Worm (Caenorhabditis elegans): ENCODE measurements around the gene cor-1.

cor-1 gene

ce11 chrIII:10209703-10210102 is 39.2 kb upstream of the cor-1 start, which contains the start of gene T20G5.9:
Gene T20G5.9, plus strand, starts transcription at chrIII:10209840.
- TF ChIP-seq ceh-83 (GFP tag; optimal IDR thresholded peaks at IDR 0.05): no peak
- TF ChIP-seq sptf-1 (tag; optimal IDR thresholded peaks at IDR 0.05): no peak
- TF ChIP-seq ztf-11 (tag; optimal IDR thresholded peaks at IDR 0.05): no peak
- TF ChIP-seq nhr-2 (tag; optimal IDR thresholded peaks at IDR 0.05): no peak
- TF ChIP-seq pha-4 (tag; optimal IDR thresholded peaks at IDR 0.05): no peak
- no peak for TF ChIP-seq nhr-76 (tag; optimal IDR thresholded peaks at IDR 0.05)
- no peak for TF ChIP-seq sem-2 (GFP tag; optimal IDR thresholded peaks at IDR 0.05)
- TF ChIP-seq flh-1 (GFP tag; optimal IDR thresholded peaks at IDR 0.05): no peak
- TF ChIP-seq nhr-237 (tag; optimal IDR thresholded peaks at IDR 0.05): no peak
- TF ChIP-seq hlh-1 (tag; optimal IDR thresholded peaks at IDR 0.05): no peak
- no peak for TF ChIP-seq blmp-1 (tag; optimal IDR thresholded peaks at IDR 0.05)
- TF ChIP-seq cnd-1 (tag; optimal IDR thresholded peaks at IDR 0.05): no peak
- TF ChIP-seq zip-8 (tag; optimal IDR thresholded peaks at IDR 0.05): no peak
- no peak for TF ChIP-seq lin-32 (GFP tag; optimal IDR thresholded peaks at IDR 0.05)
- TF ChIP-seq snpc-4 (tag; optimal IDR thresholded peaks at IDR 0.05): no peak

DNA sequence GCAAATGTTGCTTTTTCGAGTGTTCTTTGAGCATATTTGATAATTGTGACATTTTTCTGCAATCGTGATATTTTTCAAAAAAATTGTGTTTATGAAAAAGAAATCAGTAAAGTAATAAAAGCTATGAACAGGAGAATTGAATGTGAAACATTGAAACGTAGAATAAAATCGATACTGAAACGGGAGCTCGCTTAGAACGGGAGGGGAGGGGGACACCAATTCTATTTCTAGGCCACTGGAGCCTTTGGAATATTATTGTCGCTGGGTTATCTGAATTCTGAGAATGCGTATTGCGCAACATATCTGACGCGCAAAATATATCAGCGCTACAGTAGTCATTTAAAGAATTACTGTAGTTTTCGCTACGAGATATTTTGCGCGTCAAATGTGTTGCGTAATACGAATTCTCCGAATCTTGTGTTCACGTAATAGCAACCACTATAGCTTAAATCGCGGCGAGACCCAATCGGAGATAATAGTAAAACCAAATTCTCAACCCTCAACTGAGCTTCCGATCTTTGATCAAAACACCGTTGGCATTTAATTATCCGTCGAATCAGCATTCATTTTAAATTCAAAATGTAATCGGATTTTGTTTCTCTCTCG is 36.9 kb upstream of the cor-1 start, which contains the start of the genes blos-1 and best-18:
Gene blos-1 (minus strand): TSS at position 58 of the 606 bp plus-strand sequence.
Gene best-18 (plus strand): TSS at position 508 of the 606 bp plus-strand sequence.
- TF ChIP-seq lin-13 (tag; optimal IDR thresholded peaks at IDR 0.05): no peak
- peak; percentile 9 for TF ChIP-seq ces-1 (GFP tag; optimal IDR thresholded peaks at IDR 0.05)
- no peak for TF ChIP-seq pha-4 (tag; optimal IDR thresholded peaks at IDR 0.05)
- TF ChIP-seq zip-8 (tag; optimal IDR thresholded peaks at IDR 0.05): peak; percentile 98
- TF ChIP-seq lsy-2 (tag; optimal IDR thresholded peaks at IDR 0.05): peak; percentile 2

ce11 chrIII:10214540-10214979 is 34.4 kb upstream of the cor-1 start:
- TF ChIP-seq unc-62 (GFP tag; optimal IDR thresholded peaks at IDR 0.05) (no peak), ham-2 (GFP tag; optimal IDR thresholded peaks at IDR 0.05) (no peak), sem-2 (GFP tag; optimal IDR thresholded peaks at IDR 0.05) (no peak), ceh-39 (tag; optimal IDR thresholded peaks at IDR 0.05) (no peak), nhr-76 (tag; optimal IDR thresholded peaks at IDR 0.05) (no peak), nhr-12 (tag; optimal IDR thresholded peaks at IDR 0.05) (no peak), zip-8 (tag; optimal IDR thresholded peaks at IDR 0.05) (no peak), bed-3 (GFP tag; optimal IDR thresholded peaks at IDR 0.05) (no peak), lin-13 (tag; optimal IDR thresholded peaks at IDR 0.05) (no peak)

DNA sequence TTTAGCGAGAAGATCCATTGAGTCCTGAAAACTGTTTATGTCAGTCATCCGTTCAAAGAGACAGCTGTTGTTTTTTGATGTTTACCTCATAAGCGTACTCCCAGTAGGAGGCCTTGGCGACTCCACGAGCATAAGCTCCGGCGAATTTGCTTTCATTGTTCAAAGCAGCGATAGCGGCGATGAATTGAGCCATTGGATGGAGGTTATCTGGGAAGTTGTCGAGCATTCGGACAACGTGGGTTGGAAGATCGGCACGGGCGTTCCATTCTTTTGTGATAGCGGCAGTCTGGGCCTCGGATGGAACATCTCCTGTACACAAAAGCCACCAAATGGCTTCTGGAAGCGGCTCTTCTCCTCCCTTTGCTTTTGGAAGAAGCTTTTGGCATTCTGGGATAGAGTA is 33.0 kb upstream of the cor-1 start:
- no peak for TF ChIP-seq tbx-8 (GFP tag; optimal IDR thresholded peaks at IDR 0.05)
- no peak for TF ChIP-seq unc-120 (tag; optimal IDR thresholded peaks at IDR 0.05; ENCODE audit: poor library complexity, severe bottlenecking)
- TF ChIP-seq drap-1 (GFP tag; optimal IDR thresholded peaks at IDR 0.05): no peak
- TF ChIP-seq nhr-237 (tag; optimal IDR thresholded peaks at IDR 0.05): no peak
- TF ChIP-seq elt-3 (tag; optimal IDR thresholded peaks at IDR 0.05): no peak
- TF ChIP-seq mep-1 (tag; optimal IDR thresholded peaks at IDR 0.05): no peak
- TF ChIP-seq ceh-39 (tag; optimal IDR thresholded peaks at IDR 0.05): no peak
- no peak for TF ChIP-seq unc-62 (GFP tag; optimal IDR thresholded peaks at IDR 0.05)

- TF ChIP-seq ceh-39 (tag; optimal IDR thresholded peaks at IDR 0.05) (no peak), nhr-28 (tag; optimal IDR thresholded peaks at IDR 0.05) (no peak), pha-4 (tag; optimal IDR thresholded peaks at IDR 0.05) (no peak), ceh-43 (GFP tag; optimal IDR thresholded peaks at IDR 0.05) (no peak), nhr-237 (tag; optimal IDR thresholded peaks at IDR 0.05) (peak; percentile 46), nhr-12 (tag; optimal IDR thresholded peaks at IDR 0.05) (no peak), blmp-1 (tag; optimal IDR thresholded peaks at IDR 0.05) (no peak), mls-2 (tag; optimal IDR thresholded peaks at IDR 0.05) (no peak), ham-2 (GFP tag; optimal IDR thresholded peaks at IDR 0.05) (no peak), mep-1 (tag; optimal IDR thresholded peaks at IDR 0.05) (peak; percentile 49), drap-1 (GFP tag; optimal IDR thresholded peaks at IDR 0.05) (no peak), zip-8 (tag; optimal IDR thresholded peaks at IDR 0.05) (no peak), unc-62 (GFP tag; optimal IDR thresholded peaks at IDR 0.05) (peak; percentile 53), flh-1 (GFP tag; optimal IDR thresholded peaks at IDR 0.05) (no peak), lin-13 (tag; optimal IDR thresholded peaks at IDR 0.05) (peak; percentile 2), bed-3 (GFP tag; optimal IDR thresholded peaks at IDR 0.05) (no peak), lin-32 (GFP tag; optimal IDR thresholded peaks at IDR 0.05) (no peak), elt-1 (tag; optimal IDR thresholded peaks at IDR 0.05; ENCODE audit: borderline replicate concordance, insufficient read depth) (no peak), ces-1 (GFP tag; optimal IDR thresholded peaks at IDR 0.05) (peak; percentile 23), elt-3 (tag; optimal IDR thresholded peaks at IDR 0.05) (no peak), nhr-2 (tag; optimal IDR thresholded peaks at IDR 0.05) (no peak), lsy-2 (tag; optimal IDR thresholded peaks at IDR 0.05) (peak; percentile 76), ztf-11 (tag; optimal IDR thresholded peaks at IDR 0.05) (no peak), hlh-1 (tag; optimal IDR thresholded peaks at IDR 0.05) (peak; percentile 23), ceh-83 (GFP tag; optimal IDR thresholded peaks at IDR 0.05) (no peak), unc-39 (tag; optimal IDR thresholded peaks at IDR 0.05) (no peak), sptf-1 (tag; optimal IDR thresholded peaks at IDR 0.05) (peak; percentile 40), unc-120 (tag; optimal IDR thresholded peaks at IDR 0.05; ENCODE audit: poor library complexity, severe bottlenecking) (peak; percentile 58), snpc-4 (tag; optimal IDR thresholded peaks at IDR 0.05) (no peak), M03D4.4 (tag; optimal IDR thresholded peaks at IDR 0.05) (peak; percentile 42), mab-5 (tag; optimal IDR thresholded peaks at IDR 0.05) (no peak), nhr-76 (tag; optimal IDR thresholded peaks at IDR 0.05) (no peak), tbx-8 (GFP tag; optimal IDR thresholded peaks at IDR 0.05) (no peak), cnd-1 (tag; optimal IDR thresholded peaks at IDR 0.05) (no peak), sem-2 (GFP tag; optimal IDR thresholded peaks at IDR 0.05) (no peak)
These were observed 32.2 kb upstream of the cor-1 start, which contains the start of gene cts-1 for ce11 chrIII:10216585-10217278. Gene cts-1, minus strand, starts transcription at chrIII:10216635.

Measured in whole organism, mixed stage, embryonic.